Fruit fly (Drosophila melanogaster) whole organism, embryonic: ENCODE measurements around the gene Porin2.

ENCODE experiments used
- Abd-B ChIP-seq: fragments of 200-800 bp; sonication (Bioruptor generic); optimal IDR thresholded peaks from 2 replicates; lab custom pipeline; 2018; ENCODE audit warnings: missing biosample characterization, mild to moderate bottlenecking, missing genetic modification characterization, moderate library complexity
- CG10431 ChIP-seq: fragments of 200-800 bp; sonication (Bioruptor generic); optimal IDR thresholded peaks from 3 replicates; lab custom pipeline; 2018; ENCODE audit warnings: missing biosample characterization, mild to moderate bottlenecking, missing genetic modification characterization
- CG10959 ChIP-seq: fragments of 200-800 bp; sonication (Bioruptor generic); IDR thresholded peaks from 2 replicates; pipeline ENCODE4 v1.3.6; 2022; ENCODE audit warnings: missing biosample characterization, missing genetic modification characterization
- CG11504 ChIP-seq: fragments of 200-800 bp; sonication (Bioruptor generic); optimal IDR thresholded peaks from 3 replicates; lab custom pipeline; 2019; ENCODE audit warnings: missing biosample characterization, mild to moderate bottlenecking, missing genetic modification characterization, moderate library complexity
- CG14050 ChIP-seq: fragments of 200-800 bp; sonication (Bioruptor generic); IDR thresholded peaks from 3 replicates; pipeline ENCODE4 v1.3.6; 2022; ENCODE audit warnings: missing biosample characterization, missing genetic modification characterization
- CG14860 ChIP-seq: fragments of 200-800 bp; sonication (Bioruptor generic); IDR thresholded peaks from 3 replicates; pipeline ENCODE4 v1.3.6; 2022; ENCODE audit warnings: missing biosample characterization, missing genetic modification characterization; ENCODE audit not compliant: partially characterized antibody
- CG15011 ChIP-seq: fragments of 200-800 bp; sonication (Bioruptor generic); optimal IDR thresholded peaks from 3 replicates; lab custom pipeline; 2018; ENCODE audit warnings: missing biosample characterization, mild to moderate bottlenecking, missing genetic modification characterization
- CG15479 ChIP-seq: fragments of 200-800 bp; sonication (Bioruptor generic); optimal IDR thresholded peaks from 3 replicates; lab custom pipeline; 2019; ENCODE audit warnings: missing biosample characterization, mild to moderate bottlenecking, missing genetic modification characterization, moderate library complexity
- CG17568 ChIP-seq: fragments of 200-800 bp; sonication (Bioruptor generic); optimal IDR thresholded peaks from 2 replicates; lab custom pipeline; 2018; ENCODE audit warnings: missing biosample characterization, mild to moderate bottlenecking, missing genetic modification characterization, moderate library complexity
- CG17802 ChIP-seq: fragments of 200-800 bp; sonication (Bioruptor generic); optimal IDR thresholded peaks from 2 replicates; lab custom pipeline; 2018; ENCODE audit warnings: missing biosample characterization, mild to moderate bottlenecking, missing genetic modification characterization, moderate library complexity
- CG2116 ChIP-seq: fragments of 200-800 bp; sonication (Bioruptor generic); optimal IDR thresholded peaks from 3 replicates; lab custom pipeline; 2018; ENCODE audit warnings: missing biosample characterization, mild to moderate bottlenecking, missing genetic modification characterization
- CG2889 ChIP-seq: fragments of 200-800 bp; sonication (Bioruptor generic); IDR thresholded peaks from 3 replicates; pipeline ENCODE4 v1.3.6; 2022; ENCODE audit warnings: missing biosample characterization, missing genetic modification characterization
- CG30020 ChIP-seq: fragments of 200-800 bp; optimal IDR thresholded peaks from 2 replicates; lab custom pipeline; 2019; ENCODE audit warnings: missing biosample characterization, mild to moderate bottlenecking, missing genetic modification characterization, moderate library complexity
- CG34376 ChIP-seq: fragments of 200-800 bp; sonication (Bioruptor generic); optimal IDR thresholded peaks from 2 replicates; lab custom pipeline; 2018; ENCODE audit warnings: missing biosample characterization, mild to moderate bottlenecking, missing genetic modification characterization
- CG6683 ChIP-seq: fragments of 200-800 bp; sonication (Bioruptor generic); optimal IDR thresholded peaks from 2 replicates; lab custom pipeline; 2017; ENCODE audit warnings: missing biosample characterization, mild to moderate bottlenecking, missing genetic modification characterization, missing genetic modification reagents
- CG7556 ChIP-seq: fragments of 200-800 bp; sonication (Bioruptor generic); optimal IDR thresholded peaks from 2 replicates; lab custom pipeline; 2017; ENCODE audit warnings: missing biosample characterization, mild to moderate bottlenecking, missing genetic modification characterization
- CG7786 ChIP-seq: fragments of 200-800 bp; sonication (Bioruptor generic); optimal IDR thresholded peaks from 2 replicates; lab custom pipeline; 2016; ENCODE audit warnings: missing biosample characterization, missing genetic modification characterization
- CG9215 ChIP-seq: fragments of 200-800 bp; sonication (Bioruptor generic); IDR thresholded peaks from 2 replicates; pipeline ENCODE4 v1.3.6; 2022; ENCODE audit warnings: missing biosample characterization, missing genetic modification characterization
- CG9817 ChIP-seq: fragments of 200-800 bp; sonication (Bioruptor generic); optimal IDR thresholded peaks from 2 replicates; lab custom pipeline; 2018; ENCODE audit warnings: missing biosample characterization, mild to moderate bottlenecking, missing genetic modification characterization, moderate library complexity
- D19A ChIP-seq: fragments of 200-800 bp; optimal IDR thresholded peaks from 3 replicates; lab custom pipeline; 2019; ENCODE audit warnings: missing biosample characterization, mild to moderate bottlenecking, missing genetic modification characterization, moderate library complexity
- ERR ChIP-seq: fragments of 200-800 bp; sonication (Bioruptor generic); optimal IDR thresholded peaks from 2 replicates; lab custom pipeline; 2016; ENCODE audit warnings: missing biosample characterization, missing genetic modification characterization
- Ets97D ChIP-seq: fragments of 200-800 bp; sonication (Bioruptor generic); optimal IDR thresholded peaks from 3 replicates; lab custom pipeline; 2016; ENCODE audit warnings: missing biosample characterization, missing genetic modification characterization
- HLHmδ ChIP-seq: fragments of 200-800 bp; sonication (Bioruptor generic); optimal IDR thresholded peaks from 2 replicates; lab custom pipeline; 2018; ENCODE audit warnings: missing biosample characterization, mild to moderate bottlenecking, missing genetic modification characterization, moderate library complexity
- Hr78 ChIP-seq, 2 experiments: fragments of 200-800 bp in 1 of 2; fragments of >200 bp in 1 of 2; sonication (Bioruptor generic) in 1 of 2; optimal IDR thresholded peaks; 2 replicates each; lab custom pipeline; 2017 to 2019; ENCODE audit warnings: missing biosample characterization in 2 of 2, missing genetic modification characterization in 2 of 2, mild to moderate bottlenecking in 1 of 2, moderate library complexity in 1 of 2
- Lpt ChIP-seq: fragments of >200 bp; optimal IDR thresholded peaks from 2 replicates; lab custom pipeline; 2018; ENCODE audit warnings: missing biosample characterization, missing genetic modification characterization
- Rfx ChIP-seq: fragments of 200-800 bp; sonication (Bioruptor generic); IDR thresholded peaks from 2 replicates; pipeline ENCODE4 v1.3.6; 2022; ENCODE audit warnings: missing biosample characterization, missing genetic modification characterization
- Scr ChIP-seq: fragments of 200-800 bp; sonication (Bioruptor generic); IDR thresholded peaks from 2 replicates; pipeline ENCODE4 v1.3.6; 2022; ENCODE audit warnings: missing biosample characterization, missing genetic modification characterization; ENCODE audit not compliant: partially characterized antibody
- Sin3A ChIP-seq: fragments of >200 bp; optimal IDR thresholded peaks from 2 replicates; lab custom pipeline; 2018
- Spps ChIP-seq: fragments of 200-800 bp; sonication (Bioruptor generic); optimal IDR thresholded peaks from 2 replicates; lab custom pipeline; 2018; ENCODE audit warnings: missing biosample characterization, mild to moderate bottlenecking, missing genetic modification characterization
- Sry-δ ChIP-seq: fragments of 200-800 bp; sonication (Bioruptor generic); optimal IDR thresholded peaks from 2 replicates; lab custom pipeline; 2016; ENCODE audit warnings: missing biosample characterization, missing genetic modification characterization
- YL-1 ChIP-seq: fragments of 200-800 bp; sonication (Bioruptor generic); optimal IDR thresholded peaks from 3 replicates; lab custom pipeline; 2017; ENCODE audit warnings: missing biosample characterization, mild to moderate bottlenecking, missing genetic modification characterization
- ab ChIP-seq: fragments of 200-800 bp; sonication (Bioruptor generic); optimal IDR thresholded peaks from 2 replicates; lab custom pipeline; 2016; ENCODE audit warnings: missing biosample characterization, missing genetic modification characterization
- ash1 ChIP-seq: fragments of 200-800 bp; sonication (Bioruptor generic); optimal IDR thresholded peaks from 2 replicates; lab custom pipeline; 2018; ENCODE audit warnings: missing biosample characterization, mild to moderate bottlenecking, missing genetic modification characterization
- ato ChIP-seq: fragments of 200-800 bp; sonication (Bioruptor generic); IDR thresholded peaks from 2 replicates; pipeline ENCODE4 v1.3.6; 2022; ENCODE audit warnings: missing biosample characterization, missing genetic modification characterization; ENCODE audit not compliant: partially characterized antibody
- caup ChIP-seq: fragments of 200-800 bp; sonication (Bioruptor generic); optimal IDR thresholded peaks from 3 replicates; lab custom pipeline; 2017; ENCODE audit warnings: missing biosample characterization, mild to moderate bottlenecking, missing genetic modification characterization, moderate library complexity; ENCODE audit not compliant: severe bottlenecking
- chn ChIP-seq: fragments of 200-800 bp; sonication (Bioruptor generic); optimal IDR thresholded peaks from 2 replicates; lab custom pipeline; 2016; ENCODE audit warnings: missing biosample characterization, missing genetic modification characterization
- emc ChIP-seq: fragments of 200-800 bp; sonication (Bioruptor generic); optimal IDR thresholded peaks from 2 replicates; lab custom pipeline; 2016; ENCODE audit warnings: missing biosample characterization, missing genetic modification characterization
- fd102C ChIP-seq: fragments of 200-800 bp; sonication (Bioruptor generic); optimal IDR thresholded peaks from 2 replicates; lab custom pipeline; 2018; ENCODE audit warnings: missing biosample characterization, mild to moderate bottlenecking, missing genetic modification characterization, moderate library complexity
- gcm ChIP-seq: fragments of 200-800 bp; sonication (Bioruptor generic); optimal IDR thresholded peaks from 2 replicates; lab custom pipeline; 2019; ENCODE audit warnings: missing biosample characterization, mild to moderate bottlenecking, missing genetic modification characterization, moderate library complexity
- h ChIP-seq: fragments of >200 bp; optimal IDR thresholded peaks from 2 replicates; lab custom pipeline; 2017
- hbn ChIP-seq: fragments of 200-800 bp; sonication (Bioruptor generic); IDR thresholded peaks from 2 replicates; pipeline ENCODE4 v1.3.6; 2022; ENCODE audit warnings: missing biosample characterization, missing genetic modification characterization; ENCODE audit not compliant: partially characterized antibody
- kah ChIP-seq: fragments of 200-800 bp; sonication (Bioruptor generic); optimal IDR thresholded peaks from 2 replicates; lab custom pipeline; 2018; ENCODE audit warnings: missing biosample characterization, mild to moderate bottlenecking, missing genetic modification characterization
- lmd ChIP-seq: fragments of 200-800 bp; sonication (Bioruptor generic); IDR thresholded peaks from 2 replicates; pipeline ENCODE4 v1.3.6; 2022; ENCODE audit warnings: missing biosample characterization, missing genetic modification characterization
- maf-S ChIP-seq: fragments of 200-800 bp; sonication (Bioruptor generic); optimal IDR thresholded peaks from 2 replicates; lab custom pipeline; 2016; ENCODE audit warnings: missing biosample characterization, missing genetic modification characterization
- phol ChIP-seq: fragments of 200-800 bp; sonication (Bioruptor generic); optimal IDR thresholded peaks from 3 replicates; lab custom pipeline; 2018; ENCODE audit warnings: missing biosample characterization, mild to moderate bottlenecking, missing genetic modification characterization, moderate library complexity
- pita ChIP-seq: fragments of 200-800 bp; sonication (Bioruptor generic); optimal IDR thresholded peaks from 2 replicates; lab custom pipeline; 2017; ENCODE audit warnings: missing biosample characterization, mild to moderate bottlenecking, missing genetic modification characterization
- sim ChIP-seq: fragments of 200-800 bp; sonication (Bioruptor generic); IDR thresholded peaks from 2 replicates; pipeline ENCODE4 v1.3.6; 2022; ENCODE audit warnings: missing biosample characterization, missing genetic modification characterization
- stwl ChIP-seq: fragments of 200-800 bp; sonication (Bioruptor generic); optimal IDR thresholded peaks from 3 replicates; lab custom pipeline; 2018; ENCODE audit warnings: missing biosample characterization, mild to moderate bottlenecking, missing genetic modification characterization, moderate library complexity
- vnd ChIP-seq: fragments of 200-800 bp; sonication (Bioruptor generic); IDR thresholded peaks from 3 replicates; pipeline ENCODE4 v1.3.6; 2022; ENCODE audit warnings: missing biosample characterization, missing genetic modification characterization; ENCODE audit not compliant: partially characterized antibody
- wor ChIP-seq: fragments of 200-800 bp; sonication (Bioruptor generic); IDR thresholded peaks from 2 replicates; pipeline ENCODE4 v1.3.6; 2022; ENCODE audit warnings: missing biosample characterization, missing genetic modification characterization

Porin2 gene

DNA sequence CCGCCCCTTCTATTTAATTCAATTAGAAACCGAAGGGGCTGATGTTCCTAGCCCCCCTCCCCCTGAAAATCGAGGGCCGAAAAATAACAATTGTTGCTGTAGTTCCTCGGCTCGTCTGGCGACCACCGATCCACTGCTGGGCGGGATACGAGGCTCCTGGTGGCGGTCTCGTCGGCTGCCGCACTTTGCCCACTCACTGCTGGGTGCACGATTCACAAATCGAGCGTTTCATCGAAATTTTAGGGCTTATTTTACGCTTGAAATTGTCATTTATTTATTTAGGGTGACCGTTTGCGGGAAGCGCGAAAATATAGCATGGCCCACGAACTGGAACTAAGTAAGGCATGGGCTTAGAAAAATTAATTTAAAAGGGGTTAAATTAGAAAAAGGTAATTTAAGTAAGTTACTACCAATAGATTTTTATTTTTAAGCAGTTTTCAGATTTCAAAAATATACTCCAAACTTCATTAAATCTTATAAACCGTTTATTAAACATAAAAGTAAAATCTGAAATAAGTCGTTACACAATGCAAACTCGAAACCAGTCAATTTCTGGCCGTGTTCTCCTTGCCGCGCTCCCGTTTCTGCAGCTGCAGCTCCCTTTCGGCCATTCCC is 9.6 kb upstream of the Porin2 start, which contains the start of gene Dnz1 (continued):
- TF ChIP-seq chn (GFP tag; lab: Kevin White, UChicago) (peak; percentile 33), vnd (GFP tag; lab: Robert Waterston, UW) (no peak), CG17568 (GFP tag; lab: Kevin White, UChicago) (no peak), CG7786 (GFP tag; lab: Kevin White, UChicago) (no peak), CG2116 (peak; percentile 8), Sin3A (lab: Kevin White, UChicago) (peak; percentile 4), Abd-B (GFP tag; lab: Kevin White, UChicago) (peak; percentile 1), Scr (GFP tag; lab: Robert Waterston, UW) (no peak), Ets97D (no peak), Hr78 (GFP tag; optimal IDR thresholded peaks at IDR 0.05; lab: Kevin White, UChicago) (no peak), D19A (tag; lab: Kevin White, UChicago) (peak; percentile 23), CG9817 (peak; percentile 28), emc (GFP tag; lab: Kevin White, UChicago) (no peak), CG15011 (GFP tag; lab: Kevin White, UChicago) (no peak), gcm (GFP tag; lab: Kevin White, UChicago) (no peak), CG6683 (no peak), CG9215 (GFP tag; lab: Robert Waterston, UW) (peak; percentile 36; the same call in 1 of the 2 replicates), phol (tag; lab: Kevin White, UChicago) (peak; percentile 49), CG2889 (GFP tag; lab: Robert Waterston, UW) (no peak), HLHmδ (no peak), pita (no peak), kah (GFP tag; lab: Kevin White, UChicago) (no peak), hbn (GFP tag; lab: Robert Waterston, UW) (no peak), CG10959 (no peak), sim (GFP tag; lab: Robert Waterston, UW) (no peak), ERR (GFP tag; lab: Kevin White, UChicago) (no peak), CG7556 (GFP tag; lab: Kevin White, UChicago) (peak; percentile 16), Rfx (GFP tag; lab: Robert Waterston, UW) (peak; percentile 88), fd102C (GFP tag; lab: Kevin White, UChicago) (no peak), maf-S (GFP tag; lab: Kevin White, UChicago) (no peak), YL-1 (GFP tag; lab: Kevin White, UChicago) (peak; percentile 40), CG10431 (GFP tag; lab: Kevin White, UChicago) (no peak), lmd (GFP tag; lab: Robert Waterston, UW) (peak; percentile 72), CG14860 (GFP tag; lab: Robert Waterston, UW) (no peak), wor (GFP tag; lab: Robert Waterston, UW) (peak; percentile 36; the same call in 1 of the 2 replicates), CG11504 (tag; lab: Kevin White, UChicago) (peak; percentile 58), stwl (no peak), Spps (tag; lab: Kevin White, UChicago) (no peak), CG34376 (GFP tag; lab: Kevin White, UChicago) (no peak), Lpt (no peak), ab (GFP tag; lab: Kevin White, UChicago) (no peak), ash1 (GFP tag; lab: Kevin White, UChicago) (no peak), CG15479 (no peak), ato (GFP tag; lab: Robert Waterston, UW) (no peak), CG17802 (no peak), caup (GFP tag; lab: Kevin White, UChicago) (peak; percentile 45), Sry-δ (GFP tag; lab: Kevin White, UChicago) (no peak), CG30020 (tag; lab: Kevin White, UChicago) (peak; percentile 14), CG14050 (GFP tag; lab: Robert Waterston, UW) (peak; percentile 66), h (lab: Kevin White, UChicago) (no peak)
